Worm (Caenorhabditis elegans) whole organism, late embryonic: ENCODE measurements around the gene sqt-1.

Experiments
- C08G9.2 ChIP-seq: sonication (generic microtip); optimal IDR thresholded peaks from 2 replicates; lab custom pipeline; 2016; ENCODE audit warnings: mild to moderate bottlenecking, missing genetic modification characterization, moderate library complexity, missing compliant biosample characterization
- F13H6.1 ChIP-seq: sonication (generic microtip); optimal IDR thresholded peaks from 2 replicates; lab custom pipeline; 2016; ENCODE audit warnings: missing genetic modification characterization, missing compliant biosample characterization
- K09A11.1 ChIP-seq: sonication (generic microtip); optimal IDR thresholded peaks from 2 replicates; lab custom pipeline; 2017; ENCODE audit warnings: antibody characterized with exemption, mild to moderate bottlenecking, missing genetic modification characterization, missing compliant biosample characterization; ENCODE audit not compliant: insufficient read depth
- ahr-1 ChIP-seq: sonication (generic microtip); optimal IDR thresholded peaks from 2 replicates; lab custom pipeline; 2016; ENCODE audit warnings: missing genetic modification characterization, missing compliant biosample characterization
- ceh-14 ChIP-seq: sonication (generic microtip); optimal IDR thresholded peaks from 2 replicates; lab custom pipeline; 2016; ENCODE audit warnings: missing genotype, missing genetic modification characterization, missing compliant biosample characterization
- ceh-19 ChIP-seq: fragments of 200-800 bp; sonication (Bioruptor generic); optimal IDR thresholded peaks from 2 replicates; lab custom pipeline; 2018; ENCODE audit warnings: mild to moderate bottlenecking, missing genetic modification characterization, missing compliant biosample characterization
- ceh-22 ChIP-seq: sonication (generic microtip); optimal IDR thresholded peaks from 2 replicates; lab custom pipeline; 2017; ENCODE audit warnings: missing biosample characterization, missing genetic modification characterization
- ceh-24 ChIP-seq: sonication (generic microtip); optimal IDR thresholded peaks from 2 replicates; lab custom pipeline; 2016; ENCODE audit warnings: mild to moderate bottlenecking, missing genetic modification characterization, missing compliant biosample characterization
- ceh-31 ChIP-seq: sonication (generic microtip); optimal IDR thresholded peaks from 2 replicates; lab custom pipeline; 2016; ENCODE audit warnings: missing genetic modification characterization, missing compliant biosample characterization
- ceh-34 ChIP-seq: sonication (generic microtip); optimal IDR thresholded peaks from 2 replicates; lab custom pipeline; 2016; ENCODE audit warnings: mild to moderate bottlenecking, missing genetic modification characterization, missing compliant biosample characterization
- ceh-48 ChIP-seq: sonication (generic microtip); optimal IDR thresholded peaks from 2 replicates; lab custom pipeline; 2016; ENCODE audit warnings: missing genetic modification characterization, inconsistent platforms, missing compliant biosample characterization
- ceh-6 ChIP-seq: fragments of 200-800 bp; sonication (Bioruptor generic); optimal IDR thresholded peaks from 2 replicates; lab custom pipeline; 2018; ENCODE audit warnings: mild to moderate bottlenecking, missing genetic modification characterization, missing compliant biosample characterization
- dve-1 ChIP-seq: sonication (generic microtip); optimal IDR thresholded peaks from 2 replicates; lab custom pipeline; 2017; ENCODE audit warnings: antibody characterized with exemption, mild to moderate bottlenecking, missing genetic modification characterization, missing compliant biosample characterization
- elt-2 ChIP-seq: sonication (generic microtip); optimal IDR thresholded peaks from 2 replicates; lab custom pipeline; 2016; ENCODE audit warnings: missing genetic modification reagents, missing genetic modification characterization, missing compliant biosample characterization
- fax-1 ChIP-seq: sonication (generic microtip); optimal IDR thresholded peaks from 2 replicates; lab custom pipeline; 2016; ENCODE audit warnings: missing genotype, missing genetic modification characterization, missing compliant biosample characterization
- fkh-6 ChIP-seq: sonication (generic microtip); optimal IDR thresholded peaks from 2 replicates; lab custom pipeline; 2016; ENCODE audit warnings: missing genetic modification characterization, missing compliant biosample characterization
- hlh-13 ChIP-seq: fragments of 200-800 bp; sonication (Bioruptor generic); optimal IDR thresholded peaks from 2 replicates; lab custom pipeline; 2018; ENCODE audit warnings: mild to moderate bottlenecking, missing genetic modification characterization, missing compliant biosample characterization
- hlh-30 ChIP-seq: sonication (generic microtip); optimal IDR thresholded peaks from 2 replicates; lab custom pipeline; 2017; ENCODE audit warnings: antibody characterized with exemption, missing genetic modification characterization, missing compliant biosample characterization; ENCODE audit not compliant: insufficient read depth
- hlh-6 ChIP-seq: sonication (generic microtip); optimal IDR thresholded peaks from 2 replicates; lab custom pipeline; 2016; ENCODE audit warnings: missing genotype, missing genetic modification characterization, missing compliant biosample characterization
- lin-11 ChIP-seq: fragments of 200-800 bp; sonication (Bioruptor generic); optimal IDR thresholded peaks from 2 replicates; lab custom pipeline; 2018; ENCODE audit warnings: mild to moderate bottlenecking, missing genetic modification characterization, missing compliant biosample characterization
- mec-3 ChIP-seq: sonication (generic microtip); optimal IDR thresholded peaks from 2 replicates; lab custom pipeline; 2016; ENCODE audit warnings: borderline replicate concordance, missing genetic modification characterization, missing compliant biosample characterization
- nhr-11 ChIP-seq: fragments of 150-350 bp; optimal IDR thresholded peaks from 2 replicates; lab custom pipeline; 2014; ENCODE audit warnings: missing biosample characterization, missing genetic modification characterization
- nhr-232 ChIP-seq: sonication (generic microtip); optimal IDR thresholded peaks from 2 replicates; lab custom pipeline; 2016; ENCODE audit warnings: missing genetic modification characterization, missing compliant biosample characterization
- npax-4 ChIP-seq: sonication (generic microtip); optimal IDR thresholded peaks from 2 replicates; lab custom pipeline; 2016; ENCODE audit warnings: missing genetic modification characterization, missing compliant biosample characterization
- odd-2 ChIP-seq: sonication (generic microtip); optimal IDR thresholded peaks from 2 replicates; lab custom pipeline; 2017; ENCODE audit warnings: antibody characterized with exemption, mild to moderate bottlenecking, missing genetic modification characterization, missing compliant biosample characterization
- pat-9 ChIP-seq: fragments of 200-800 bp; sonication (Bioruptor generic); optimal IDR thresholded peaks from 2 replicates; lab custom pipeline; 2018; ENCODE audit warnings: mild to moderate bottlenecking, missing genetic modification characterization, moderate library complexity, missing compliant biosample characterization
- pax-1 ChIP-seq: fragments of 150-350 bp; optimal IDR thresholded peaks from 2 replicates; lab custom pipeline; 2014; ENCODE audit warnings: missing biosample characterization, missing genetic modification characterization
- pha-2 ChIP-seq: sonication (generic microtip); optimal IDR thresholded peaks from 2 replicates; lab custom pipeline; 2017; ENCODE audit warnings: mild to moderate bottlenecking, missing genetic modification characterization, missing compliant biosample characterization
- pha-4 ChIP-seq: fragments of 150-350 bp; optimal IDR thresholded peaks from 2 replicates; lab custom pipeline; 2018; ENCODE audit warnings: missing biosample characterization, missing genetic modification reagents, missing genetic modification characterization
- pros-1 ChIP-seq: fragments of 150-350 bp; optimal IDR thresholded peaks from 2 replicates; lab custom pipeline; 2014; ENCODE audit warnings: missing biosample characterization, missing genetic modification reagents, missing genetic modification characterization
- ref-2 ChIP-seq: sonication (generic microtip); optimal IDR thresholded peaks from 2 replicates; lab custom pipeline; 2016; ENCODE audit warnings: missing genetic modification characterization, missing compliant biosample characterization
- sox-4 ChIP-seq: sonication (generic microtip); optimal IDR thresholded peaks from 2 replicates; lab custom pipeline; 2017; ENCODE audit warnings: mild to moderate bottlenecking, missing genetic modification characterization, inconsistent platforms, missing compliant biosample characterization
- tbx-2 ChIP-seq: sonication (generic microtip); optimal IDR thresholded peaks from 2 replicates; lab custom pipeline; 2016; ENCODE audit warnings: missing genetic modification characterization, missing compliant biosample characterization
- tbx-7 ChIP-seq: sonication (generic microtip); optimal IDR thresholded peaks from 2 replicates; lab custom pipeline; 2016; ENCODE audit warnings: missing genotype, missing genetic modification characterization, missing compliant biosample characterization
- unc-3 ChIP-seq, 2 experiments: fragments of 200-800 bp in 1 of 2; sonication (Bioruptor generic) in 1 of 2; sonication (generic microtip) in 1 of 2; conservative IDR thresholded peaks in 1 of 2; optimal IDR thresholded peaks in 1 of 2; 2 replicates each; pipeline versions ENCODE4 v1.3.6 to Lab custom; 2016 to 2022; ENCODE audit warnings: missing compliant biosample characterization in 2 of 2, missing genetic modification characterization in 2 of 2, missing genetic modification reagents in 1 of 2
- unc-42 ChIP-seq: sonication (generic microtip); optimal IDR thresholded peaks from 2 replicates; lab custom pipeline; 2016; ENCODE audit warnings: missing genotype, missing genetic modification characterization, missing compliant biosample characterization
- unc-55 ChIP-seq: sonication (generic microtip); optimal IDR thresholded peaks from 2 replicates; lab custom pipeline; 2017; ENCODE audit warnings: missing biosample characterization, missing genetic modification reagents, missing genetic modification characterization
- unc-86 ChIP-seq: sonication (generic microtip); optimal IDR thresholded peaks from 2 replicates; lab custom pipeline; 2016; ENCODE audit warnings: missing genetic modification characterization, missing compliant biosample characterization
- zip-5 ChIP-seq: sonication (generic microtip); optimal IDR thresholded peaks from 2 replicates; lab custom pipeline; 2016; ENCODE audit warnings: missing genetic modification characterization, missing compliant biosample characterization

The sqt-1 gene

DNA sequence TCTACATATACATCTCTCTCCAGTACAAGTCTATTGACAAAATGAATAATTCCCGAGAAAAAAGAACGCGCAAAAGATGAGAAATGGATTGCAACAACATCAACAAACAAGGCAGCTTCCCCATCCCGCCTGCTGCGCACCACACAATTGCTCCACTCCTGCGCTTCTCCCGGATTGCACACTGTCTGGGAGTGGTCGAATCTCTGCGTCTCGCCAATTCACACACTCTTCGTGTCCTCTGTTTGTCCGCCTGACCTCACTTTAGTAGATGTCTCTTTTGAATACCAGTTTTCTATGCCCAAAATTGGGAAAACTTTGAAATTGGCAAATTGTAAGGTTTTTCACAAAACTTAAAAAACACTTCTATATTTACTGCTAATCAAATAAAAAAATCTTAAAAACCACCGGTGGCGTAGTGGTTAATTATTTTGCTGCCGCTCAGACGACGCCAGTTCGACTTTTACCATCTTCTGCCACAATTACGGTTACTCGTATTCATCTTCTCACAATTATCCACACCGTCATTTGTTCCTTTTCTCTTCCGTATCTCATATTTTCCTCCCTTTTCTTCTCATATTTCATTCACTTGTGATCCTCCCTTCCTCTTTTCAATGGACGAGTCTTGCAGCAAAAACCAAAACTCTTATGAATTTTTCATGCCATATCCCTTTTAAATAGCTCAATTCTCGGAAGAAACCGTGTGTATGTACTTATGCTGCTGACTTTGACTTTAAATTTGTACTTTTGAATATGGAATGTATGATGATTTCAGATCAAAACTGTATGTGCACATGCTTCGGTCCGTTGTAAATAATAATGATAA is 31.8 kb downstream of the sqt-1 start, which contains the start of gene rsf-1 (continued):
- TF ChIP-seq nhr-232 (tag; lab: Kevin White, UChicago) (no peak), fkh-6 (no peak), fax-1 (no peak), F13H6.1 (tag; lab: Kevin White, UChicago) (no peak), hlh-6 (no peak), odd-2 (no peak), ceh-22 (tag; lab: Kevin White, UChicago) (no peak), ahr-1 (no peak), hlh-13 (GFP tag; lab: Kevin White, UChicago) (no peak), ceh-14 (tag; lab: Kevin White, UChicago) (no peak), pha-4 (tag; lab: Kevin White, UChicago) (no peak), zip-5 (tag; lab: Kevin White, UChicago) (no peak), ceh-19 (no peak), pros-1 (tag; lab: Kevin White, UChicago) (no peak), K09A11.1 (no peak), pax-1 (tag; lab: Kevin White, UChicago) (no peak), nhr-11 (no peak), tbx-7 (no peak), ceh-6 (no peak), hlh-30 (peak; percentile 7), ceh-34 (tag; lab: Kevin White, UChicago) (peak; percentile 52), dve-1 (no peak), unc-3 (GFP tag; conservative IDR thresholded peaks at IDR 0.05; lab: Robert Waterston, UW) (no peak), unc-3 (tag; optimal IDR thresholded peaks at IDR 0.05; lab: Kevin White, UChicago) (no peak), sox-4 (no peak), mec-3 (no peak), C08G9.2 (no peak), unc-86 (tag; lab: Kevin White, UChicago) (no peak), ceh-48 (tag; lab: Kevin White, UChicago) (no peak), pat-9 (no peak), elt-2 (tag; lab: Kevin White, UChicago) (no peak), lin-11 (no peak), ceh-31 (tag; lab: Kevin White, UChicago) (peak; percentile 27), pha-2 (no peak), unc-55 (no peak), tbx-2 (tag; lab: Kevin White, UChicago) (peak; percentile 37)

DNA sequence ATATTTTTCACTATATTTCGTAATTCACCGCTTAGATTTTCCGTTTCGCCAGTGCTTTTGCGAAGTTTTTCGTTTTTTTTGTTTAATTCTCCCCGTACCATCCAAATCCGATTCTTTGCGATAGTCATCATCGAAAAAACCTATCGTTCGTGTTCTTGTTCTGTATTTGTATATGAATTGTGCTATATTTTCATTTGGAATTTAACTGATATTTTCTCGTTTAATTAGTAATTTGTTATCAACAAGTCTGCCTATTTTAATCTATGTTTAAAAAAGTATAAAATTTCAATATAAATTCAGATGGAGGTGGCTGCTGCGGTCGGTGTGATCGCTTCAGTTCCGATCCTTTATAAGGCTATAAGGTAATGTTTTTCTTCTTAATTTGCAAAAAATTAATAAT is 35.0 kb downstream of the sqt-1 start, which contains the start of gene samp-1:
Gene samp-1, plus strand, starts transcription at position 301 of the 400 bp plus-strand sequence.
- no peak for TF ChIP-seq fax-1
- no peak for TF ChIP-seq ceh-24 (tag; lab: Kevin White, UChicago)
- no peak for TF ChIP-seq npax-4 (tag; lab: Kevin White, UChicago)
- no peak for TF ChIP-seq dve-1
- TF ChIP-seq K09A11.1: no peak
- TF ChIP-seq nhr-11: no peak
- TF ChIP-seq unc-42 (tag; lab: Kevin White, UChicago): no peak

- TF ChIP-seq fkh-6: no peak
- no peak for TF ChIP-seq ref-2
- no peak for TF ChIP-seq C08G9.2
- TF ChIP-seq, all 69 proteins: peak for 0
Observed at ce11 chrII:11301059-11301458, 36.6 kb downstream of the sqt-1 start, which contains the start of gene raga-1. Gene raga-1, plus strand, starts transcription at chrII:11301359.
